Fruit fly (Drosophila melanogaster): ENCODE results near the gene CG4822.

CG4822 gene

DNA sequence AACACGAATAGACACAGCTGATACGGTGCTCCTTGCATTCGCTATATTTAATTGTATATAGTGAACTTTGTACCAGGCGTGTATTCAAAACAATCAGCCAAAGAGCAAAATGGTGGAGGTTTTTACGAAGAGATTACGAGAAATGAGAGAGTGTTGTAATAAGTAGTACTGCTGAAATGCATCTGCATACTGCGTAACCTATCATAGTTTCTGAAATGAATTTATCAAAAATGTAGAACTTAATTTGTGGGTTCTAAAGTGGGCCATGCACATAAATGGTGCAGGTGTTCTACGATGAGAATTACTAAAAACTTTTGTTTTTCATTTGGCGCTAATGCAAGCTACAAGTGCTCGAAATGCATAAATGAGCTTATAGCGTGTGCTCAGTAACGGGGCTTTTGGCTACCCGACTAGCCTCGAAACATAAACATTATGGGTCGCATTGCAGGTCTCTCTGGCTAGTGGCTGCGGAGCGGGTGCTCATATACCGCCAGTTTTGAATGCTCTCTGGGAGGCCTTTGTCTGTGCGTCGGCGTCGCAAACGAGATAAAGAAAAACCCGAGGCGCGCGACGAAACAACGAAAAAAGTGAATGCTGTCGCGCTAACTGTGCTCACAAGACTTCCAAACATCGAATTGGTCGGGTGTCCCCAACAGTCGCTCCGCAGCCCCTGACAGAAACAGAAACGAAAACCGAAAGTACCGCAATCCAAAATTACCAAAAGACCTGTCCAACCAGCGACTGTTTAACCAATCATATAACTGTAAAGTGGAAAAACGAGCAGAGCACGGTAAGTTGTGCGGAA, 10.1 kb upstream of the CG4822 start, which contains the start of gene Gs1 (continued):
- peak; percentile 26; the same call in 1 of the 3 replicates for TF ChIP-seq dysf (GFP tag; IDR thresholded peaks at IDR 0.05)
- TF ChIP-seq CG6272 (GFP tag; IDR thresholded peaks at IDR 0.05), result no peak
- TF ChIP-seq CG8281 (tag; optimal IDR thresholded peaks at IDR 0.05), result no peak
- TF ChIP-seq CG12155 (GFP tag; optimal IDR thresholded peaks at IDR 0.05), result no peak
- peak; percentile 65; the same call in 1 of the 2 replicates for TF ChIP-seq bbx (GFP tag; IDR thresholded peaks at IDR 0.05; ENCODE audit: partially characterized antibody)
- peak; percentile 95; the same call in 3 of the 4 replicates for TF ChIP-seq chinmo (GFP tag; IDR thresholded peaks at IDR 0.05; ENCODE audit: partially characterized antibody)
- TF ChIP-seq CG9932 (GFP tag; IDR thresholded peaks at IDR 0.05), result 0 out of 2 replicates have a peak, but pooled peaks have one; percentile 11
- TF ChIP-seq CG11093 (GFP tag; IDR thresholded peaks at IDR 0.05), result no peak
- no peak for TF ChIP-seq ase (GFP tag; IDR thresholded peaks at IDR 0.05)
- TF ChIP-seq disco-r (GFP tag; optimal IDR thresholded peaks at IDR 0.05), result no peak
- no peak for TF ChIP-seq CG12744 (GFP tag; optimal IDR thresholded peaks at IDR 0.05)
- peak; percentile 18; the same call in 1 of the 2 replicates for TF ChIP-seq seq (GFP tag; IDR thresholded peaks at IDR 0.05)
- peak; percentile 68; the same call in 2 of the 3 replicates for TF ChIP-seq zen2 (GFP tag; IDR thresholded peaks at IDR 0.05; ENCODE audit: partially characterized antibody)
- no peak for TF ChIP-seq gsb (GFP tag; IDR thresholded peaks at IDR 0.05)
- TF ChIP-seq CG3726 (GFP tag; IDR thresholded peaks at IDR 0.05), result 0 out of 3 replicates have a peak, but pooled peaks have one; percentile 5
- TF ChIP-seq wek (GFP tag; optimal IDR thresholded peaks at IDR 0.05), result no peak
- TF ChIP-seq CG33213 (GFP tag; optimal IDR thresholded peaks at IDR 0.05), result no peak
- TF ChIP-seq inv (GFP tag; IDR thresholded peaks at IDR 0.05; ENCODE audit: partially characterized antibody), result no peak
- no peak for TF ChIP-seq nerfin-1 (tag; optimal IDR thresholded peaks at IDR 0.05)
- TF ChIP-seq Dad (GFP tag; optimal IDR thresholded peaks at IDR 0.05), result no peak
- no peak for TF ChIP-seq Max (GFP tag; optimal IDR thresholded peaks at IDR 0.05)
- TF ChIP-seq Ada2b (GFP tag; IDR thresholded peaks at IDR 0.05), result no peak
- TF ChIP-seq Bgb (GFP tag; IDR thresholded peaks at IDR 0.05; ENCODE audit: partially characterized antibody), result peak; percentile 50; the same call in 1 of the 2 replicates
- TF ChIP-seq unpg (GFP tag; optimal IDR thresholded peaks at IDR 0.05), result peak; percentile 47
- no peak for TF ChIP-seq H2.0 (GFP tag; IDR thresholded peaks at IDR 0.05)
- TF ChIP-seq CG6654 (GFP tag; optimal IDR thresholded peaks at IDR 0.05), result no peak
- peak; percentile 77 for TF ChIP-seq ewg (GFP tag; optimal IDR thresholded peaks at IDR 0.05)
- TF ChIP-seq sob (GFP tag; IDR thresholded peaks at IDR 0.05), result peak; percentile 70
- TF ChIP-seq CG12219 (GFP tag; optimal IDR thresholded peaks at IDR 0.05), result peak; percentile 34
- TF ChIP-seq run (tag; optimal IDR thresholded peaks at IDR 0.05), result peak; percentile 7
- TF ChIP-seq CG2116 (GFP tag; optimal IDR thresholded peaks at IDR 0.05), result no peak
- TF ChIP-seq nerfin-2 (GFP tag; IDR thresholded peaks at IDR 0.05; ENCODE audit: partially characterized antibody), result no peak
- peak; percentile 41 for TF ChIP-seq scrt (GFP tag; optimal IDR thresholded peaks at IDR 0.05)
- no peak for TF ChIP-seq CG10274 (GFP tag; optimal IDR thresholded peaks at IDR 0.05)
- TF ChIP-seq dmrt11E (tag; optimal IDR thresholded peaks at IDR 0.05), result no peak
- peak; percentile 30 for TF ChIP-seq HLHmδ (GFP tag; optimal IDR thresholded peaks at IDR 0.05)
- peak; percentile 29 for TF ChIP-seq CG7987 (GFP tag; optimal IDR thresholded peaks at IDR 0.05)
- TF ChIP-seq H15 (GFP tag; IDR thresholded peaks at IDR 0.05), result no peak
- TF ChIP-seq CG11560 (tag; IDR thresholded peaks at IDR 0.05), result no peak
- TF ChIP-seq crp (GFP tag; optimal IDR thresholded peaks at IDR 0.05), result no peak
- TF ChIP-seq D19B (GFP tag; optimal IDR thresholded peaks at IDR 0.05), result no peak
- TF ChIP-seq gsb-n (tag; optimal IDR thresholded peaks at IDR 0.05), result peak; percentile 27
- peak; percentile 2 for TF ChIP-seq Side (GFP tag; optimal IDR thresholded peaks at IDR 0.05)
- no peak for TF ChIP-seq fru (optimal IDR thresholded peaks at IDR 0.05)
- no peak for TF ChIP-seq Xrp1 (GFP tag; IDR thresholded peaks at IDR 0.05)
- no peak for TF ChIP-seq schlank (tag; optimal IDR thresholded peaks at IDR 0.05)
- peak; percentile 37 for TF ChIP-seq CG1233 (GFP tag; optimal IDR thresholded peaks at IDR 0.05)
- peak; percentile 51 for TF ChIP-seq gro (GFP tag; optimal IDR thresholded peaks at IDR 0.05)
- 0 out of 2 replicates have a peak, but pooled peaks have one; percentile 18 for TF ChIP-seq stc (GFP tag; IDR thresholded peaks at IDR 0.05)

All from whole organism, embryonic.